Fruit fly (Drosophila melanogaster): ENCODE measurements around the gene Ptth.

- no peak for TF ChIP-seq Pif1B (GFP tag; optimal IDR thresholded peaks at IDR 0.05)
- TF ChIP-seq EcR (GFP tag; optimal IDR thresholded peaks at IDR 0.05): no peak
- no peak for TF ChIP-seq CG8301 (tag; optimal IDR thresholded peaks at IDR 0.05)
- no peak for TF ChIP-seq CG14655 (GFP tag; optimal IDR thresholded peaks at IDR 0.05)
- TF ChIP-seq CG10348 (GFP tag; IDR thresholded peaks at IDR 0.05): no peak
- peak; percentile 79 for TF ChIP-seq Snoo (tag; optimal IDR thresholded peaks at IDR 0.05)
Observed at dm6 chr2L:574226-574625, 2.5 kb downstream of the Ptth start, which contains the start of the genes Ipk2 and cold.

All from whole organism, pupa.